Worm (Caenorhabditis elegans) whole organism, L1 larva: ENCODE results near the gene cest-25.

Source experiments
- C04F5.9 ChIP-seq: sonication (generic microtip); optimal IDR thresholded peaks from 2 replicates; lab custom pipeline; 2016; ENCODE audit warnings: missing genetic modification characterization, missing compliant biosample characterization
- F16B12.6 ChIP-seq: fragments of 150-350 bp; optimal IDR thresholded peaks from 2 replicates; lab custom pipeline; 2014; ENCODE audit warnings: missing biosample characterization, missing genetic modification characterization
- aly-2 ChIP-seq: fragments of 150-350 bp; optimal IDR thresholded peaks from 2 replicates; lab custom pipeline; 2014; ENCODE audit warnings: missing biosample characterization, missing genetic modification characterization
- blmp-1 ChIP-seq: fragments of 150-350 bp; optimal IDR thresholded peaks from 2 replicates; lab custom pipeline; 2014; ENCODE audit warnings: missing biosample characterization, missing genetic modification characterization
- ceh-8 ChIP-seq: fragments of 200-800 bp; sonication (Bioruptor generic); optimal IDR thresholded peaks from 2 replicates; lab custom pipeline; 2018; ENCODE audit warnings: mild to moderate bottlenecking, missing genetic modification characterization, moderate library complexity, missing compliant biosample characterization
- ceh-82 ChIP-seq, 3 experiments: fragments of 150-350 bp in 1 of 3; sonication (generic microtip) in 2 of 3; optimal IDR thresholded peaks; 2 replicates each; lab custom pipeline; 2014 to 2017; ENCODE audit warnings: missing biosample characterization in 3 of 3, missing genetic modification characterization in 3 of 3
- ceh-88 ChIP-seq: fragments of 200-800 bp; sonication (Bioruptor generic); IDR thresholded peaks from 2 replicates; pipeline ENCODE4 v1.3.6; 2022; ENCODE audit warnings: missing genetic modification characterization, missing compliant biosample characterization
- dpl-1 ChIP-seq, 3 experiments: fragments of 150-350 bp in 2 of 3; sonication (generic microtip) in 1 of 3; optimal IDR thresholded peaks; 2 replicates each; lab custom pipeline; 2014 to 2017; ENCODE audit warnings: missing biosample characterization in 3 of 3, missing genetic modification characterization in 3 of 3, missing genetic modification reagents in 3 of 3
- dsc-1 ChIP-seq: sonication (generic microtip); optimal IDR thresholded peaks from 2 replicates; lab custom pipeline; 2016; ENCODE audit warnings: mild to moderate bottlenecking, missing genetic modification characterization, missing compliant biosample characterization
- efl-1 ChIP-seq, 4 experiments: fragments of 150-350 bp; optimal IDR thresholded peaks in 3 of 4; peaks in 1 of 4; 1 replicate in 1 of 4; 2 replicates in 3 of 4; lab custom pipeline; 2014; ENCODE audit warnings: missing biosample characterization in 2 of 4, missing genetic modification characterization in 2 of 4, missing genetic modification reagents in 2 of 4
- egl-13 ChIP-seq: sonication (generic microtip); optimal IDR thresholded peaks from 2 replicates; lab custom pipeline; 2016; ENCODE audit warnings: missing genotype, missing genetic modification reagents, missing genetic modification characterization, missing compliant biosample characterization
- egl-27 ChIP-seq, 2 experiments: fragments of 150-350 bp in 1 of 2; sonication (generic microtip); optimal IDR thresholded peaks; 3 replicates each; lab custom pipeline; 2017 to 2018; ENCODE audit warnings: missing biosample characterization in 2 of 2, missing genetic modification characterization in 2 of 2, missing genetic modification reagents in 2 of 2
- elt-3 ChIP-seq, 6 experiments: fragments of 150-350 bp in 1 of 6; sonication (generic microtip); optimal IDR thresholded peaks; 2 replicates each; lab custom pipeline; 2017 to 2018; ENCODE audit warnings: missing biosample characterization in 6 of 6, missing genetic modification characterization in 6 of 6, inconsistent platforms in 1 of 6
- fkh-4 ChIP-seq: sonication (generic microtip); optimal IDR thresholded peaks from 2 replicates; lab custom pipeline; 2016; ENCODE audit warnings: missing compliant biosample characterization, missing genetic modification characterization, borderline replicate concordance
- fkh-8 ChIP-seq: sonication (generic microtip); optimal IDR thresholded peaks from 2 replicates; lab custom pipeline; 2016; ENCODE audit warnings: mild to moderate bottlenecking, missing genetic modification characterization, missing compliant biosample characterization
- fos-1 ChIP-seq: fragments of 150-350 bp; optimal IDR thresholded peaks from 2 replicates; lab custom pipeline; 2014; ENCODE audit warnings: missing biosample characterization, missing genetic modification characterization
- grh-1 ChIP-seq: fragments of 200-800 bp; sonication (Bioruptor generic); IDR thresholded peaks from 2 replicates; pipeline ENCODE4 v1.3.6; 2022; ENCODE audit warnings: missing genetic modification reagents, missing genetic modification characterization, missing compliant biosample characterization
- hlh-17 ChIP-seq: fragments of 200-800 bp; sonication (Bioruptor generic); optimal IDR thresholded peaks from 2 replicates; lab custom pipeline; 2018; ENCODE audit warnings: missing genetic modification characterization, mild to moderate bottlenecking, missing compliant biosample characterization, moderate library complexity, borderline replicate concordance
- hlh-4 ChIP-seq: sonication (generic microtip); optimal IDR thresholded peaks from 2 replicates; lab custom pipeline; 2016; ENCODE audit warnings: mild to moderate bottlenecking, missing genetic modification characterization, missing compliant biosample characterization
- hpl-2 ChIP-seq: fragments of 150-350 bp; optimal IDR thresholded peaks from 2 replicates; lab custom pipeline; 2014; ENCODE audit warnings: missing biosample characterization, missing genetic modification reagents, missing genetic modification characterization
- irx-1 ChIP-seq: sonication (generic microtip); optimal IDR thresholded peaks from 2 replicates; lab custom pipeline; 2016; ENCODE audit warnings: missing genetic modification characterization, missing compliant biosample characterization
- isw-1 ChIP-seq: fragments of 200-800 bp; sonication (Bioruptor generic); IDR thresholded peaks from 2 replicates; pipeline ENCODE4 v1.3.6; 2022; ENCODE audit warnings: missing genetic modification characterization, missing compliant biosample characterization
- jun-1 ChIP-seq: fragments of 150-350 bp; optimal IDR thresholded peaks from 2 replicates; lab custom pipeline; 2014; ENCODE audit warnings: missing biosample characterization, missing genetic modification reagents, missing genetic modification characterization
- lin-14 ChIP-seq: fragments of 200-800 bp; sonication (Bioruptor generic); optimal IDR thresholded peaks from 2 replicates; lab custom pipeline; 2018; ENCODE audit warnings: mild to moderate bottlenecking, missing genetic modification characterization, moderate library complexity, missing compliant biosample characterization
- lin-15B ChIP-seq: fragments of 150-350 bp; sonication (generic microtip); optimal IDR thresholded peaks from 3 replicates; lab custom pipeline; 2014; ENCODE audit warnings: missing biosample characterization, missing genetic modification characterization
- lin-35 ChIP-seq, 2 experiments: fragments of 150-350 bp; optimal IDR thresholded peaks; 2 replicates each; lab custom pipeline; 2014; ENCODE audit warnings: missing biosample characterization in 2 of 2, missing genetic modification characterization in 2 of 2, missing genetic modification reagents in 2 of 2
- lsy-2 ChIP-seq, 2 experiments: fragments of 150-350 bp; optimal IDR thresholded peaks; 2 replicates each; lab custom pipeline; 2014; ENCODE audit warnings: missing biosample characterization in 2 of 2, missing genetic modification characterization in 2 of 2
- mdl-1 ChIP-seq, 2 experiments: fragments of 150-350 bp; optimal IDR thresholded peaks; 2 replicates each; lab custom pipeline; 2014 to 2017; ENCODE audit warnings: missing biosample characterization in 2 of 2, missing genetic modification characterization in 2 of 2, inconsistent platforms in 1 of 2
- mep-1 ChIP-seq: fragments of 150-350 bp; optimal IDR thresholded peaks from 2 replicates; lab custom pipeline; 2014; ENCODE audit warnings: missing biosample characterization, missing genetic modification characterization
- nhr-19 ChIP-seq: fragments of 200-800 bp; sonication (Bioruptor generic); conservative IDR thresholded peaks from 2 replicates; pipeline ENCODE4 v1.3.6; 2022; ENCODE audit warnings: missing genetic modification characterization, missing compliant biosample characterization
- nhr-20 ChIP-seq: sonication (generic microtip); optimal IDR thresholded peaks from 2 replicates; lab custom pipeline; 2016; ENCODE audit warnings: mild to moderate bottlenecking, missing genetic modification characterization, missing compliant biosample characterization
- nhr-237 ChIP-seq: fragments of 150-350 bp; optimal IDR thresholded peaks from 2 replicates; lab custom pipeline; 2014; ENCODE audit warnings: missing biosample characterization, missing genetic modification characterization
- nhr-47 ChIP-seq: sonication (generic microtip); optimal IDR thresholded peaks from 2 replicates; lab custom pipeline; 2016; ENCODE audit warnings: mild to moderate bottlenecking, missing genetic modification characterization, moderate library complexity, missing compliant biosample characterization
- nhr-71 ChIP-seq: sonication (generic microtip); optimal IDR thresholded peaks from 2 replicates; lab custom pipeline; 2016; ENCODE audit warnings: mild to moderate bottlenecking, missing genetic modification characterization, moderate library complexity, missing compliant biosample characterization
- nhr-76 ChIP-seq: sonication (generic microtip); optimal IDR thresholded peaks from 2 replicates; lab custom pipeline; 2017; ENCODE audit warnings: missing biosample characterization, missing genetic modification characterization
- nhr-77 ChIP-seq: fragments of 150-350 bp; optimal IDR thresholded peaks from 2 replicates; lab custom pipeline; 2014; ENCODE audit warnings: missing biosample characterization, missing genetic modification characterization
- nhr-84 ChIP-seq: sonication (generic microtip); optimal IDR thresholded peaks from 2 replicates; lab custom pipeline; 2017; ENCODE audit warnings: missing biosample characterization, missing genetic modification characterization
- nhr-85 ChIP-seq: sonication (generic microtip); peaks from one replicate; lab custom pipeline; 2016; ENCODE audit warnings: missing genetic modification characterization, inconsistent platforms, missing compliant biosample characterization
- nhr-90 ChIP-seq: sonication (generic microtip); optimal IDR thresholded peaks from 2 replicates; lab custom pipeline; 2016; ENCODE audit warnings: mild to moderate bottlenecking, missing genetic modification characterization, missing compliant biosample characterization; ENCODE audit not compliant: poor library complexity
- pag-3 ChIP-seq: sonication (generic microtip); optimal IDR thresholded peaks from 2 replicates; lab custom pipeline; 2017; ENCODE audit warnings: missing genetic modification characterization, mild to moderate bottlenecking, missing compliant biosample characterization, antibody characterized with exemption, borderline replicate concordance; ENCODE audit not compliant: insufficient read depth
- pax-3 ChIP-seq: fragments of 200-800 bp; sonication (Bioruptor generic); optimal IDR thresholded peaks from 2 replicates; lab custom pipeline; 2018; ENCODE audit warnings: mild to moderate bottlenecking, missing genetic modification characterization, moderate library complexity, missing compliant biosample characterization
- skn-1 ChIP-seq: fragments of 150-350 bp; optimal IDR thresholded peaks from 2 replicates; lab custom pipeline; 2014; ENCODE audit warnings: missing biosample characterization, missing genetic modification characterization
- snpc-4 ChIP-seq: fragments of 150-350 bp; optimal IDR thresholded peaks from 2 replicates; lab custom pipeline; 2014; ENCODE audit warnings: missing biosample characterization, missing genetic modification characterization
- snu-23 ChIP-seq: sonication (generic microtip); optimal IDR thresholded peaks from 2 replicates; lab custom pipeline; 2016; ENCODE audit warnings: missing genetic modification characterization, missing compliant biosample characterization
- sox-4 ChIP-seq: sonication (generic microtip); optimal IDR thresholded peaks from 2 replicates; lab custom pipeline; 2016; ENCODE audit warnings: missing genetic modification characterization, missing compliant biosample characterization
- swsn-7 ChIP-seq: sonication (generic microtip); optimal IDR thresholded peaks from 2 replicates; lab custom pipeline; 2016; ENCODE audit warnings: missing genetic modification characterization, missing compliant biosample characterization
- tbx-2 ChIP-seq: sonication (generic microtip); optimal IDR thresholded peaks from 2 replicates; lab custom pipeline; 2016; ENCODE audit warnings: missing genetic modification characterization, missing compliant biosample characterization
- unc-130 ChIP-seq: fragments of 150-350 bp; optimal IDR thresholded peaks from 2 replicates; lab custom pipeline; 2017; ENCODE audit warnings: missing biosample characterization, missing genetic modification characterization, inconsistent platforms
- xbp-1 ChIP-seq: sonication (generic microtip); optimal IDR thresholded peaks from 2 replicates; lab custom pipeline; 2016; ENCODE audit warnings: missing genetic modification characterization, missing compliant biosample characterization
- zip-4 ChIP-seq: fragments of 200-800 bp; sonication (Bioruptor generic); optimal IDR thresholded peaks from 2 replicates; lab custom pipeline; 2018; ENCODE audit warnings: mild to moderate bottlenecking, missing genetic modification characterization, moderate library complexity, missing compliant biosample characterization

The cest-25 gene

ce11 chrIII:2781833-2782232, 42.5 kb upstream of the cest-25 start:
- TF ChIP-seq C04F5.9 (tag; lab: Kevin White, UChicago) (no peak), nhr-84 (tag; lab: Kevin White, UChicago) (no peak), aly-2 (tag; lab: Kevin White, UChicago) (no peak)
- TF ChIP-seq, all 84 proteins: peak for 0

ce11 chrIII:2780793-2781192, 41.5 kb upstream of the cest-25 start, which contains the start of gene Y71H2AM.6:
Y71H2AM.6 (plus strand) TSS chrIII:2781056.
- no peak for TF ChIP-seq egl-27 (tag; optimal IDR thresholded peaks at IDR 0.05; lab: Kevin White, UChicago)
- no peak for TF ChIP-seq fkh-4 (tag; lab: Kevin White, UChicago)
- no peak for TF ChIP-seq grh-1
- peak; percentile 23 for TF ChIP-seq fos-1 (tag; lab: Kevin White, UChicago)
- TF ChIP-seq dpl-1 (GFP tag; optimal IDR thresholded peaks at IDR 0.05; lab: Kevin White, UChicago), result peak; percentile 59 to 81 (median 67)
- peak; percentile 39 for TF ChIP-seq fkh-8 (tag; lab: Kevin White, UChicago)
- TF ChIP-seq nhr-77 (tag; lab: Kevin White, UChicago), result no peak
- peak; percentile 62 to 73 for TF ChIP-seq lin-35 (GFP tag; optimal IDR thresholded peaks at IDR 0.05; lab: Kevin White, UChicago)
- TF ChIP-seq skn-1 (tag; lab: Kevin White, UChicago), result peak; percentile 18
- no peak for TF ChIP-seq jun-1 (tag; lab: Kevin White, UChicago)
- peak; percentile 99 for TF ChIP-seq lsy-2 (tag; optimal IDR thresholded peaks at IDR 0.05; lab: Kevin White, UChicago)
- TF ChIP-seq lin-15B (tag; lab: Kevin White, UChicago), result peak; percentile 23
- peak; percentile 41 for TF ChIP-seq irx-1
- no peak for TF ChIP-seq hpl-2 (GFP tag; lab: Kevin White, UChicago)
- TF ChIP-seq efl-1 (optimal IDR thresholded peaks at IDR 0.05; lab: Kevin White, UChicago), result peak; percentile 52 to 67
- peak; percentile 74 to 95 for TF ChIP-seq efl-1 (GFP tag; optimal IDR thresholded peaks at IDR 0.05 in 1 of 2; lab: Kevin White, UChicago)
- peak; percentile 87 for TF ChIP-seq F16B12.6
- TF ChIP-seq pax-3, result peak; percentile 17
- TF ChIP-seq egl-13 (tag; lab: Kevin White, UChicago), result no peak
- peak; percentile 46 for TF ChIP-seq nhr-19 (GFP tag; lab: Robert Waterston, UW)
- peak; percentile 36 for TF ChIP-seq C04F5.9 (tag; lab: Kevin White, UChicago)
- TF ChIP-seq lin-14 (GFP tag; lab: Kevin White, UChicago), result peak; percentile 41
- no peak for TF ChIP-seq mdl-1 (tag; optimal IDR thresholded peaks at IDR 0.05; lab: Kevin White, UChicago)
- TF ChIP-seq nhr-20 (tag; lab: Kevin White, UChicago), result peak; percentile 39
- peak in 2 of 3 experiments; percentile 43 to 45 for TF ChIP-seq ceh-82 (tag; optimal IDR thresholded peaks at IDR 0.05; lab: Kevin White, UChicago)
- TF ChIP-seq nhr-237 (tag; lab: Kevin White, UChicago), result no peak
- peak; percentile 57 for TF ChIP-seq xbp-1 (tag; lab: Kevin White, UChicago)
- peak; percentile 59 for TF ChIP-seq tbx-2 (tag; lab: Kevin White, UChicago)
- TF ChIP-seq nhr-71 (tag; lab: Kevin White, UChicago), result peak; percentile 59
- peak; percentile 38 for TF ChIP-seq nhr-90 (tag; lab: Kevin White, UChicago)
- TF ChIP-seq ceh-88 (GFP tag; lab: Robert Waterston, UW), result no peak
- TF ChIP-seq swsn-7 (tag; lab: Kevin White, UChicago), result peak; percentile 57
- peak; percentile 45 for TF ChIP-seq isw-1
- TF ChIP-seq zip-4 (GFP tag; lab: Kevin White, UChicago), result no peak
- no peak for TF ChIP-seq pag-3 (tag; lab: Kevin White, UChicago)
- peak; percentile 90 for TF ChIP-seq mep-1 (tag; lab: Kevin White, UChicago)
- TF ChIP-seq snpc-4 (tag; lab: Kevin White, UChicago), result no peak
- peak; percentile 44 for TF ChIP-seq unc-130 (tag; lab: Kevin White, UChicago)
- TF ChIP-seq ceh-8 (GFP tag; lab: Kevin White, UChicago), result no peak
- TF ChIP-seq nhr-85 (tag; lab: Kevin White, UChicago), result no peak
- TF ChIP-seq sox-4 (tag; lab: Kevin White, UChicago), result no peak
- TF ChIP-seq snu-23, result peak; percentile 68
- peak; percentile 36 for TF ChIP-seq dsc-1 (tag; lab: Kevin White, UChicago)
- peak; percentile 94 for TF ChIP-seq blmp-1 (tag; lab: Kevin White, UChicago)
- peak in 1 of 6 experiments; percentile 4 for TF ChIP-seq elt-3 (tag; optimal IDR thresholded peaks at IDR 0.05; lab: Kevin White, UChicago)
- TF ChIP-seq hlh-17, result no peak
- TF ChIP-seq nhr-76 (tag; lab: Kevin White, UChicago), result no peak
- TF ChIP-seq nhr-47 (tag; lab: Kevin White, UChicago), result peak; percentile 69
- TF ChIP-seq hlh-4 (tag; lab: Kevin White, UChicago), result no peak
